Worm (Caenorhabditis elegans) whole organism, late embryonic: ENCODE data around the gene F47B10.9.

Experiments
- C08G9.2 ChIP-seq: sonication (generic microtip); optimal IDR thresholded peaks from 2 replicates; lab custom pipeline; 2016; ENCODE audit warnings: mild to moderate bottlenecking, missing genetic modification characterization, moderate library complexity, missing compliant biosample characterization
- ama-1 ChIP-seq: fragments of 150-350 bp; optimal IDR thresholded peaks from 2 replicates; lab custom pipeline; 2014
- ceh-2 ChIP-seq: sonication (generic microtip); optimal IDR thresholded peaks from 2 replicates; lab custom pipeline; 2016; ENCODE audit warnings: missing genotype, missing genetic modification characterization, missing compliant biosample characterization
- fax-1 ChIP-seq: sonication (generic microtip); optimal IDR thresholded peaks from 2 replicates; lab custom pipeline; 2016; ENCODE audit warnings: missing genotype, missing genetic modification characterization, missing compliant biosample characterization
- fkh-10 ChIP-seq: fragments of 150-350 bp; optimal IDR thresholded peaks from 2 replicates; lab custom pipeline; 2014; ENCODE audit warnings: missing biosample characterization, missing genetic modification reagents, missing genetic modification characterization
- hlh-13 ChIP-seq: fragments of 200-800 bp; sonication (Bioruptor generic); optimal IDR thresholded peaks from 2 replicates; lab custom pipeline; 2018; ENCODE audit warnings: mild to moderate bottlenecking, missing genetic modification characterization, missing compliant biosample characterization
- hlh-30 ChIP-seq: sonication (generic microtip); optimal IDR thresholded peaks from 2 replicates; lab custom pipeline; 2017; ENCODE audit warnings: antibody characterized with exemption, missing genetic modification characterization, missing compliant biosample characterization; ENCODE audit not compliant: insufficient read depth
- hlh-6 ChIP-seq: sonication (generic microtip); optimal IDR thresholded peaks from 2 replicates; lab custom pipeline; 2016; ENCODE audit warnings: missing genotype, missing genetic modification characterization, missing compliant biosample characterization
- pha-4 ChIP-seq: fragments of 150-350 bp; optimal IDR thresholded peaks from 2 replicates; lab custom pipeline; 2018; ENCODE audit warnings: missing biosample characterization, missing genetic modification reagents, missing genetic modification characterization
- sox-4 ChIP-seq: sonication (generic microtip); optimal IDR thresholded peaks from 2 replicates; lab custom pipeline; 2017; ENCODE audit warnings: mild to moderate bottlenecking, missing genetic modification characterization, inconsistent platforms, missing compliant biosample characterization

DNA sequence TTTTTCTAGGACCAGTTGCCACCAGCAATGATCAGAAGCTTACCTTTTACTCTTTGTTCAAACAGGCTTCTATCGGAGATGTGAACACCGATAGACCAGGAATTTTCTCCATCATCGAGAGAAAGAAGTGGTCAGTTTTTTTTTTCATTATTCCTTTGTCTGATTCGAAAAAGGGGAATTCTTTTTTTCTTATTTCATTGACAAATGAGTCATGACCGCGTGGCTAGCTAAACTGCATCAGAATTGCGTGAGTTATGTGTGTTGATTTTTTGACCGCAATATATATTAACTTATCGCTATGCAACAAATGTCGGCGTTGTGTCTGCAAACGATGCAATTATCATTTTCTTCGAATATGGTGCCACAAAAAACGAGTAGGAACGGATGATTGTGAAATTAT is 10.5 kb downstream of the F47B10.9 start:
- TF ChIP-seq ceh-2 (tag; lab: Kevin White, UChicago) = no peak
- TF ChIP-seq hlh-6 (tag; lab: Kevin White, UChicago) = no peak
- no peak for TF ChIP-seq sox-4
- TF ChIP-seq hlh-13 (GFP tag; lab: Kevin White, UChicago) = no peak
- TF ChIP-seq fax-1 (tag; lab: Kevin White, UChicago) = no peak
- no peak for TF ChIP-seq fkh-10
- no peak for TF ChIP-seq C08G9.2 (tag; lab: Kevin White, UChicago)
- TF ChIP-seq ama-1 = no peak
- no peak for TF ChIP-seq hlh-30 (tag; lab: Kevin White, UChicago)
- TF ChIP-seq pha-4 (tag; lab: Kevin White, UChicago) = no peak
